Worm (Caenorhabditis elegans) whole organism, mixed stage, embryonic: ENCODE data around the gene C02B8.12.

Experiments used
- M03D4.4 ChIP-seq: sonication (generic microtip); optimal IDR thresholded peaks from 2 replicates; lab custom pipeline; 2017; ENCODE audit warnings: mild to moderate bottlenecking, missing genetic modification characterization, missing compliant biosample characterization
- blmp-1 ChIP-seq: fragments of 150-350 bp; optimal IDR thresholded peaks from 2 replicates; lab custom pipeline; 2014; ENCODE audit warnings: missing biosample characterization, missing genetic modification characterization
- ces-1 ChIP-seq: fragments of 150-350 bp; optimal IDR thresholded peaks from 2 replicates; lab custom pipeline; 2014; ENCODE audit warnings: missing biosample characterization, missing genetic modification reagents, missing genetic modification characterization
- elt-1 ChIP-seq: sonication (generic microtip); optimal IDR thresholded peaks from 2 replicates; lab custom pipeline; 2017; ENCODE audit warnings: missing genetic modification characterization, mild to moderate bottlenecking, missing compliant biosample characterization, antibody characterized with exemption, moderate library complexity, borderline replicate concordance; ENCODE audit not compliant: insufficient read depth
- elt-3 ChIP-seq: fragments of 150-350 bp; optimal IDR thresholded peaks from 2 replicates; lab custom pipeline; 2014; ENCODE audit warnings: missing biosample characterization, missing genetic modification characterization
- lin-13 ChIP-seq: fragments of 150-350 bp; optimal IDR thresholded peaks from 2 replicates; lab custom pipeline; 2014; ENCODE audit warnings: missing biosample characterization, missing genetic modification characterization
- lsy-2 ChIP-seq: fragments of 150-350 bp; optimal IDR thresholded peaks from 2 replicates; lab custom pipeline; 2014; ENCODE audit warnings: missing biosample characterization, missing genetic modification characterization
- nhr-12 ChIP-seq: fragments of 150-350 bp; optimal IDR thresholded peaks from 2 replicates; lab custom pipeline; 2014; ENCODE audit warnings: missing biosample characterization, missing genetic modification characterization
- pha-4 ChIP-seq: fragments of 150-350 bp; optimal IDR thresholded peaks from 2 replicates; lab custom pipeline; 2018; ENCODE audit warnings: missing biosample characterization, missing genetic modification reagents, missing genetic modification characterization
- snpc-4 ChIP-seq: fragments of 150-350 bp; optimal IDR thresholded peaks from 2 replicates; lab custom pipeline; 2014; ENCODE audit warnings: missing biosample characterization, missing genetic modification characterization
- unc-62 ChIP-seq: fragments of 150-350 bp; optimal IDR thresholded peaks from 2 replicates; lab custom pipeline; 2014; ENCODE audit warnings: missing biosample characterization, missing genetic modification reagents, missing genetic modification characterization
- zip-8 ChIP-seq: fragments of 150-350 bp; optimal IDR thresholded peaks from 2 replicates; lab custom pipeline; 2014; ENCODE audit warnings: missing biosample characterization, missing genetic modification characterization
- ztf-11 ChIP-seq: fragments of 150-350 bp; optimal IDR thresholded peaks from 2 replicates; lab custom pipeline; 2014; ENCODE audit warnings: missing biosample characterization, missing genetic modification characterization

DNA sequence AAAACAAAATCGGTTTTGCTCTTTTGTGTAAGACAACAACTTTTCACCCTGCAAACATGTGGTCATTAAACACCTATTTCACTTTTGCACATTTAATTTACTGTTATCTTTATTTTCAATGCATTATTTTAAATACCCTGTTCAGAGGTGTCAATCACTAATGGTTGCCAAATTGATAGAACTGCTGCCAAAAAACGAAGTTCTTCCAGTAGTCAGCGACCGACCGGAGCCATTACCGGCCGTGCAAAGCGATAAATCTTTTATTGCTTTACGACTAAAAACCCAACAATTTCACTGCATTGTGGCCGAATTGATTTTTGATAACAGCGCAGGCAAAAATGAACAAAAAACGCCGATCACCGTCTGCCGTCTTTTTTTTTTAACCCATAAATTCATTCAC lies 48.6 kb downstream of the C02B8.12 start:
- TF ChIP-seq elt-1 (no peak), zip-8 (tag; lab: Kevin White, UChicago) (no peak), ztf-11 (tag; lab: Kevin White, UChicago) (no peak), ces-1 (GFP tag; lab: Kevin White, UChicago) (no peak), lsy-2 (no peak), blmp-1 (tag; lab: Kevin White, UChicago) (no peak), snpc-4 (tag; lab: Kevin White, UChicago) (no peak), nhr-12 (tag; lab: Kevin White, UChicago) (no peak), lin-13 (tag; lab: Kevin White, UChicago) (no peak), elt-3 (tag; lab: Kevin White, UChicago) (no peak), unc-62 (GFP tag; lab: Kevin White, UChicago) (no peak), pha-4 (no peak), M03D4.4 (no peak)
